Worm (Caenorhabditis elegans) whole organism, L2 larva: ENCODE data around the gene tbc-8.

Experiments used
- C34F6.9 ChIP-seq: fragments of 150-350 bp; optimal IDR thresholded peaks from 2 replicates; lab custom pipeline; 2014; ENCODE audit warnings: missing biosample characterization, missing genetic modification characterization
- Y55F3AM.14 ChIP-seq: fragments of 200-800 bp; sonication (Bioruptor generic); optimal IDR thresholded peaks from 2 replicates; lab custom pipeline; 2018; ENCODE audit warnings: mild to moderate bottlenecking, missing genetic modification characterization, missing compliant biosample characterization
- aly-2 ChIP-seq: fragments of 150-350 bp; optimal IDR thresholded peaks from 2 replicates; lab custom pipeline; 2014; ENCODE audit warnings: missing biosample characterization, missing genetic modification characterization
- egl-27 ChIP-seq: sonication (generic microtip); optimal IDR thresholded peaks from 3 replicates; lab custom pipeline; 2017; ENCODE audit warnings: missing biosample characterization, missing genetic modification reagents, missing genetic modification characterization
- lin-11 ChIP-seq: fragments of 150-350 bp; sonication (generic microtip); optimal IDR thresholded peaks from 2 replicates; lab custom pipeline; 2014; ENCODE audit warnings: missing biosample characterization, missing genetic modification characterization, inconsistent platforms, mixed read lengths
- lin-13 ChIP-seq: fragments of 150-350 bp; optimal IDR thresholded peaks from 2 replicates; lab custom pipeline; 2014; ENCODE audit warnings: missing biosample characterization, missing genetic modification reagents, missing genetic modification characterization
- lsy-2 ChIP-seq, 2 experiments: fragments of 150-350 bp in 1 of 2; sonication (generic microtip) in 1 of 2; optimal IDR thresholded peaks; 2 replicates each; lab custom pipeline; 2014 to 2017; ENCODE audit warnings: missing biosample characterization in 2 of 2, missing genetic modification characterization in 2 of 2
- mab-5 ChIP-seq: fragments of 150-350 bp; optimal IDR thresholded peaks from 2 replicates; lab custom pipeline; 2014; ENCODE audit warnings: missing biosample characterization, missing genetic modification characterization
- nhr-11 ChIP-seq: fragments of 150-350 bp; optimal IDR thresholded peaks from 2 replicates; lab custom pipeline; 2014; ENCODE audit warnings: missing biosample characterization, missing genetic modification characterization
- nhr-12 ChIP-seq: fragments of 150-350 bp; optimal IDR thresholded peaks from 2 replicates; lab custom pipeline; 2014; ENCODE audit warnings: missing biosample characterization, missing genetic modification characterization
- nhr-237 ChIP-seq: fragments of 150-350 bp; optimal IDR thresholded peaks from 2 replicates; lab custom pipeline; 2014; ENCODE audit warnings: missing biosample characterization, missing genetic modification characterization
- snpc-4 ChIP-seq: fragments of 150-350 bp; optimal IDR thresholded peaks from 2 replicates; lab custom pipeline; 2014; ENCODE audit warnings: missing biosample characterization, missing genetic modification characterization

ce11 chrIII:10395990-10396389 lies 31.2 kb downstream of the tbc-8 start, which contains the start of gene M03C11.1:
- no peak for TF ChIP-seq lin-11 (tag; lab: Kevin White, UChicago)
- no peak for TF ChIP-seq nhr-12 (tag; lab: Kevin White, UChicago)
- no peak for TF ChIP-seq Y55F3AM.14 (GFP tag; lab: Kevin White, UChicago)
- no peak for TF ChIP-seq nhr-237 (tag; lab: Kevin White, UChicago)
- no peak for TF ChIP-seq mab-5 (tag; lab: Kevin White, UChicago)
- TF ChIP-seq aly-2: no peak
- no peak for TF ChIP-seq snpc-4 (tag; lab: Kevin White, UChicago)
- no peak for TF ChIP-seq lsy-2 (tag; optimal IDR thresholded peaks at IDR 0.05; lab: Kevin White, UChicago)
- no peak for TF ChIP-seq egl-27
- TF ChIP-seq C34F6.9 (tag; lab: Kevin White, UChicago): no peak
- no peak for TF ChIP-seq nhr-11
- no peak for TF ChIP-seq lin-13 (GFP tag; lab: Kevin White, UChicago)
